Fruit fly (Drosophila melanogaster) whole organism, prepupa: ENCODE measurements around the gene lost.
A peak's percentile ranks its signal among the peaks of the same experiment; 100 is the strongest.

ENCODE experiments used
- Blimp-1 ChIP-seq: fragments of 200-800 bp; sonication (Bioruptor generic); optimal IDR thresholded peaks from 3 replicates; lab custom pipeline; 2017; ENCODE audit warnings: missing biosample characterization, missing genetic modification characterization, mild to moderate bottlenecking, moderate library complexity, missing genetic modification reagents
- CG10669 ChIP-seq: fragments of 200-800 bp; sonication (Bioruptor generic); optimal IDR thresholded peaks from 3 replicates; lab custom pipeline; 2018; ENCODE audit warnings: missing biosample characterization, mild to moderate bottlenecking, missing genetic modification characterization, moderate library complexity
- CG11294 ChIP-seq: fragments of 200-800 bp; sonication (Bioruptor generic); IDR thresholded peaks from 2 replicates; pipeline ENCODE4 v1.3.6; 2022; ENCODE audit warnings: missing biosample characterization, missing genetic modification characterization
- CG11762 ChIP-seq: fragments of 200-800 bp; sonication (Bioruptor generic); optimal IDR thresholded peaks from 3 replicates; lab custom pipeline; 2016; ENCODE audit warnings: missing biosample characterization, missing genetic modification characterization; ENCODE audit not compliant: insufficient read depth
- CG15336 ChIP-seq: fragments of 200-800 bp; sonication (Bioruptor generic); IDR thresholded peaks from 2 replicates; pipeline ENCODE4 v1.3.6; 2022; ENCODE audit warnings: missing biosample characterization, missing genetic modification characterization
- CG1621 ChIP-seq: fragments of 200-800 bp; sonication (Bioruptor generic); optimal IDR thresholded peaks from 3 replicates; lab custom pipeline; 2018; ENCODE audit warnings: missing biosample characterization, mild to moderate bottlenecking, missing genetic modification characterization
- CG16779 ChIP-seq: fragments of 200-800 bp; sonication (Bioruptor generic); optimal IDR thresholded peaks from 3 replicates; lab custom pipeline; 2017; ENCODE audit warnings: missing biosample characterization, mild to moderate bottlenecking, missing genetic modification characterization
- CG3032 ChIP-seq: fragments of 200-800 bp; optimal IDR thresholded peaks from 2 replicates; lab custom pipeline; 2019; ENCODE audit warnings: missing biosample characterization, mild to moderate bottlenecking, missing genetic modification characterization, moderate library complexity
- CG31627 ChIP-seq: fragments of 200-800 bp; sonication (Bioruptor generic); optimal IDR thresholded peaks from 3 replicates; lab custom pipeline; 2016; ENCODE audit warnings: missing biosample characterization, missing genetic modification characterization
- CG3919 ChIP-seq: fragments of 200-800 bp; sonication (Bioruptor generic); optimal IDR thresholded peaks from 3 replicates; lab custom pipeline; 2016; ENCODE audit warnings: missing biosample characterization, missing genetic modification characterization
- CG4318 ChIP-seq: fragments of 200-800 bp; sonication (Bioruptor generic); optimal IDR thresholded peaks from 3 replicates; lab custom pipeline; 2017; ENCODE audit warnings: missing biosample characterization, mild to moderate bottlenecking, missing genetic modification characterization
- CG6163 ChIP-seq: fragments of 200-800 bp; sonication (Bioruptor generic); IDR thresholded peaks from 3 replicates; pipeline ENCODE4 v1.3.6; 2022; ENCODE audit warnings: missing biosample characterization, missing genetic modification characterization
- CG6276 ChIP-seq: fragments of 200-800 bp; sonication (Bioruptor generic); optimal IDR thresholded peaks from 2 replicates; lab custom pipeline; 2017; ENCODE audit warnings: missing biosample characterization, mild to moderate bottlenecking, missing genetic modification characterization
- CG6792 ChIP-seq: fragments of 200-800 bp; sonication (Bioruptor generic); optimal IDR thresholded peaks from 3 replicates; lab custom pipeline; 2016; ENCODE audit warnings: missing biosample characterization, missing genetic modification characterization
- CG6854 ChIP-seq: fragments of 200-800 bp; sonication (Bioruptor generic); optimal IDR thresholded peaks from 2 replicates; lab custom pipeline; 2017; ENCODE audit warnings: missing biosample characterization, mild to moderate bottlenecking, missing genetic modification characterization
- CG7368 ChIP-seq: fragments of 200-800 bp; sonication (Bioruptor generic); optimal IDR thresholded peaks from 3 replicates; lab custom pipeline; 2016; ENCODE audit warnings: missing biosample characterization, missing genetic modification characterization
- CG8119 ChIP-seq: fragments of 200-800 bp; sonication (Bioruptor generic); IDR thresholded peaks from 3 replicates; pipeline ENCODE4 v1.3.6; 2022; ENCODE audit warnings: missing biosample characterization, missing genetic modification characterization
- CG9139 ChIP-seq: fragments of 200-800 bp; sonication (Bioruptor generic); optimal IDR thresholded peaks from 3 replicates; lab custom pipeline; 2017; ENCODE audit warnings: missing biosample characterization, mild to moderate bottlenecking, missing genetic modification characterization
- Eip75B ChIP-seq: fragments of 200-800 bp; sonication (Bioruptor generic); optimal IDR thresholded peaks from 3 replicates; lab custom pipeline; 2016; ENCODE audit warnings: missing biosample characterization, missing genetic modification characterization
- Eip78C ChIP-seq: fragments of 200-800 bp; sonication (Bioruptor generic); peaks from one replicate; lab custom pipeline; 2016; ENCODE audit warnings: missing biosample characterization, missing genetic modification characterization
- Ets21C ChIP-seq: fragments of 200-800 bp; sonication (Bioruptor generic); optimal IDR thresholded peaks from 3 replicates; lab custom pipeline; 2016; ENCODE audit warnings: missing biosample characterization, missing genetic modification characterization
- Ets96B ChIP-seq: fragments of 200-800 bp; optimal IDR thresholded peaks from 2 replicates; lab custom pipeline; 2019; ENCODE audit warnings: missing biosample characterization, mild to moderate bottlenecking, missing genetic modification characterization, moderate library complexity
- Gug ChIP-seq: fragments of 200-800 bp; sonication (Bioruptor generic); IDR thresholded peaks from 2 replicates; pipeline ENCODE4 v1.3.6; 2022; ENCODE audit warnings: missing biosample characterization, missing genetic modification characterization
- Hr39 ChIP-seq: fragments of 200-800 bp; sonication (Bioruptor generic); optimal IDR thresholded peaks from 2 replicates; lab custom pipeline; 2016; ENCODE audit warnings: missing biosample characterization, missing genetic modification characterization
- Lpt ChIP-seq: fragments of 200-800 bp; sonication (Bioruptor generic); optimal IDR thresholded peaks from 3 replicates; lab custom pipeline; 2016; ENCODE audit warnings: missing biosample characterization, missing genetic modification characterization
- OdsH ChIP-seq: fragments of 200-800 bp; sonication (Bioruptor generic); optimal IDR thresholded peaks from 3 replicates; lab custom pipeline; 2016; ENCODE audit warnings: missing biosample characterization, missing genetic modification characterization
- Sox102F ChIP-seq: fragments of 200-800 bp; sonication (Bioruptor generic); optimal IDR thresholded peaks from 2 replicates; lab custom pipeline; 2016; ENCODE audit warnings: missing biosample characterization, mild to moderate bottlenecking, missing genetic modification characterization
- Sox14 ChIP-seq: fragments of 200-800 bp; sonication (Bioruptor generic); optimal IDR thresholded peaks from 3 replicates; lab custom pipeline; 2016; ENCODE audit warnings: missing biosample characterization, missing genetic modification characterization
- Sox15 ChIP-seq: fragments of 200-800 bp; sonication (Bioruptor generic); optimal IDR thresholded peaks from 3 replicates; lab custom pipeline; 2016; ENCODE audit warnings: missing biosample characterization, missing genetic modification characterization
- achi ChIP-seq: fragments of 200-800 bp; sonication (Bioruptor generic); optimal IDR thresholded peaks from 3 replicates; lab custom pipeline; 2016; ENCODE audit warnings: missing biosample characterization, missing genetic modification characterization
- acj6 ChIP-seq: fragments of 200-800 bp; sonication (Bioruptor generic); optimal IDR thresholded peaks from 3 replicates; lab custom pipeline; 2016; ENCODE audit warnings: missing biosample characterization, missing genetic modification characterization
- dac ChIP-seq: fragments of 200-800 bp; sonication (Bioruptor generic); optimal IDR thresholded peaks from 2 replicates; lab custom pipeline; 2017; ENCODE audit warnings: missing biosample characterization, mild to moderate bottlenecking, missing genetic modification characterization
- dsx ChIP-seq: fragments of 200-800 bp; optimal IDR thresholded peaks from 3 replicates; lab custom pipeline; 2019; ENCODE audit warnings: missing biosample characterization, mild to moderate bottlenecking, missing genetic modification characterization, moderate library complexity; ENCODE audit not compliant: poor library complexity, severe bottlenecking
- esn ChIP-seq: fragments of 200-800 bp; sonication (Bioruptor generic); optimal IDR thresholded peaks from 2 replicates; lab custom pipeline; 2016; ENCODE audit warnings: missing biosample characterization, mild to moderate bottlenecking, missing genetic modification characterization, moderate library complexity
- fd85E ChIP-seq: fragments of 200-800 bp; sonication (Bioruptor generic); optimal IDR thresholded peaks from 3 replicates; lab custom pipeline; 2016; ENCODE audit warnings: missing biosample characterization, missing genetic modification characterization
- fkh ChIP-seq: fragments of 200-800 bp; sonication (Bioruptor generic); optimal IDR thresholded peaks from 3 replicates; lab custom pipeline; 2017; ENCODE audit warnings: missing biosample characterization, mild to moderate bottlenecking, missing genetic modification characterization, moderate library complexity
- lz ChIP-seq: fragments of 200-800 bp; sonication (Bioruptor generic); optimal IDR thresholded peaks from 3 replicates; lab custom pipeline; 2016; ENCODE audit warnings: missing biosample characterization, missing genetic modification characterization
- pdm3 ChIP-seq: fragments of 200-800 bp; sonication (Bioruptor generic); optimal IDR thresholded peaks from 3 replicates; lab custom pipeline; 2016; ENCODE audit warnings: missing biosample characterization, missing genetic modification characterization
- salr ChIP-seq, 2 experiments: fragments of 200-800 bp; sonication (Bioruptor generic); optimal IDR thresholded peaks; 3 replicates each; lab custom pipeline; 2016 to 2018; ENCODE audit warnings: missing biosample characterization in 2 of 2, missing genetic modification characterization in 2 of 2, mild to moderate bottlenecking in 1 of 2
- spab ChIP-seq: fragments of 200-800 bp; sonication (Bioruptor generic); optimal IDR thresholded peaks from 2 replicates; lab custom pipeline; 2017; ENCODE audit warnings: missing biosample characterization, mild to moderate bottlenecking, missing genetic modification characterization, missing genetic modification reagents
- svp ChIP-seq: fragments of 200-800 bp; sonication (Bioruptor generic); peaks from one replicate; lab custom pipeline; 2016; ENCODE audit warnings: missing biosample characterization, missing genetic modification characterization
- topi ChIP-seq: fragments of 200-800 bp; sonication (Bioruptor generic); optimal IDR thresholded peaks from 3 replicates; lab custom pipeline; 2016; ENCODE audit warnings: missing biosample characterization, missing genetic modification characterization

Gene lost

DNA sequence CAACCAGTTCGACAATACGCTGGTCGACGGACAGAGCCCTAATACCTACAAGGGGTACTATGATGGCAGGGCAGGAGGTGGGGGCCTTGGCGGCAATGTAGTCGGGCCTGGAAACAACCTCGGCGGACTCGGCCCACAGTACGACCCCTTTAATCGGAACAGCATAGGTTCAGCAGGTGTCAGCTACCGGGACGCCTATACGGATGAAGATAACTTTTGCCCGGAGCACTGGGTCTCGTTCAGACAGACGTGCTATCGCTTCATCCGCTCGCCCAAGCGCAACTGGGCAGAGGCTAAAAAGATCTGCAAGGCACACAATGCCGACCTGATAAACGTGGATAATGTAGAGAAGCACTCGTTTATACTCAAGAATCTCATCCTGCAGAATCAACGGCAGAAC lies 20.7 kb upstream of the lost start:
- TF ChIP-seq achi (GFP tag; lab: Kevin White, UChicago) (no peak), svp (GFP tag; lab: Kevin White, UChicago) (peak; percentile 91), CG9139 (GFP tag; lab: Kevin White, UChicago) (no peak), salr (GFP tag; optimal IDR thresholded peaks at IDR 0.05; lab: Kevin White, UChicago) (no peak), CG10669 (GFP tag; lab: Kevin White, UChicago) (no peak), Sox15 (GFP tag; lab: Kevin White, UChicago) (no peak), Eip75B (GFP tag; lab: Kevin White, UChicago) (no peak)

DNA sequence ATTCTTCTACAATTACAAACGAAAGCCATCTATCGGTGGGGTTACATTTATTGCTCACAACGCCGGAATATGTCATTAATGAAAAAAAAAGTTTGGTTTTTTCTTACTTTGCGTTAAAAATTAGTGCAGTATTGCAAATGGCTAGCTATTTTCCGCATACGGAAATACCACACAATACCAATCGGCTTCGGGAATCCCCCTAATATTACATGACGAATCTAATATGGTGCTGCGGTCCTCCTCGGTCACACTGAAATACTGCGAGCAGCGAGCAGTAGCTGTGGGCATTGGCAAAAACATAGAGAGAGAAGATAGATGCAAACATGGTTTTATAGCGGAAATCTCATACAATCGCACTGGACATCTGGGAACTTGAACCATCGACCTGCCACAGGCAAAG lies 15.4 kb upstream of the lost start, which contains the start of gene tub:
tub (plus strand) TSS at position 253 of the 400 bp plus-strand sequence.
- TF ChIP-seq fkh (GFP tag; lab: Kevin White, UChicago) (no peak), CG1621 (tag; lab: Kevin White, UChicago) (peak; percentile 45), CG11762 (no peak), CG10669 (GFP tag; lab: Kevin White, UChicago) (no peak), CG6163 (GFP tag; lab: Robert Waterston, UW) (peak; percentile 62), CG3032 (peak; percentile 25), CG31627 (peak; percentile 26), lz (GFP tag; lab: Kevin White, UChicago) (peak; percentile 47), Sox102F (GFP tag; lab: Kevin White, UChicago) (no peak), esn (GFP tag; lab: Kevin White, UChicago) (peak; percentile 13), Blimp-1 (GFP tag; lab: Kevin White, UChicago) (no peak), Eip78C (GFP tag; lab: Kevin White, UChicago) (peak; percentile 63), CG6276 (GFP tag; lab: Kevin White, UChicago) (no peak), acj6 (peak; percentile 25), Hr39 (peak; percentile 7), Ets96B (tag; lab: Kevin White, UChicago) (no peak), dac (GFP tag; lab: Kevin White, UChicago) (peak; percentile 22), svp (GFP tag; lab: Kevin White, UChicago) (peak; percentile 84), CG6792 (no peak), topi (GFP tag; lab: Kevin White, UChicago) (peak; percentile 10), spab (GFP tag; lab: Kevin White, UChicago) (no peak), dsx (GFP tag; lab: Kevin White, UChicago) (no peak)

DNA sequence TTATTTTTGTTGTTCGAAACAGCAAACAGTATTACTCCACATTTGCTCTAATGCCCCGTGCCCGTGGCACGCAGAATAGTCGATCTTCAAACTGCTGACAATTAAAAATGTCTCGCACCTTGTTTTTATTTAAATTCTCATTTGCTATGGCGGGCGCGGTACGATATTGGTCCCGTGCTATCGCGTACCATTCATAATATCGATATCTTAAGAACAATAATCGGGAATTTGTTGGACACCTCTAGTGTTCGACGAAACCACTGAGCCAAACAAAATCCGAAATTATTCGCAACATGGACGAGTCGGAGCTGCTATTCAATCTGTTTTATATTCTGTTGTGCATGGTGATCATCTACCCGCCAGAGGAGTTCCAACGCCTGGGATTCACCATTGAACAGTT lies 12.7 kb upstream of the lost start, which contains the start of gene CG14646:
CG14646 (plus strand) TSS at position 234 of the 400 bp plus-strand sequence.
- TF ChIP-seq CG4318 (GFP tag; lab: Kevin White, UChicago) (no peak), dsx (GFP tag; lab: Kevin White, UChicago) (no peak), CG6163 (GFP tag; lab: Robert Waterston, UW) (no peak), achi (GFP tag; lab: Kevin White, UChicago) (no peak), acj6 (no peak), CG15336 (GFP tag; lab: Robert Waterston, UW) (no peak), CG11762 (no peak), CG6792 (no peak), CG10669 (GFP tag; lab: Kevin White, UChicago) (no peak), Sox14 (GFP tag; lab: Kevin White, UChicago) (no peak), CG6276 (GFP tag; lab: Kevin White, UChicago) (no peak), fkh (GFP tag; lab: Kevin White, UChicago) (no peak), CG8119 (GFP tag; lab: Robert Waterston, UW) (0 out of 3 replicates have a peak, but pooled peaks have one; percentile 22), spab (GFP tag; lab: Kevin White, UChicago) (no peak), CG31627 (no peak), Lpt (GFP tag; lab: Kevin White, UChicago) (no peak), CG16779 (tag; lab: Kevin White, UChicago) (no peak), Eip75B (GFP tag; lab: Kevin White, UChicago) (no peak), pdm3 (GFP tag; lab: Kevin White, UChicago) (no peak), Ets21C (GFP tag; lab: Kevin White, UChicago) (no peak), Eip78C (GFP tag; lab: Kevin White, UChicago) (peak; percentile 37), Gug (GFP tag; lab: Robert Waterston, UW) (no peak), CG3919 (no peak), OdsH (no peak), CG6854 (peak; percentile 12), CG7368 (GFP tag; lab: Kevin White, UChicago) (no peak), esn (GFP tag; lab: Kevin White, UChicago) (peak; percentile 17), svp (GFP tag; lab: Kevin White, UChicago) (no peak), CG11294 (GFP tag; lab: Robert Waterston, UW) (no peak), fd85E (GFP tag; lab: Kevin White, UChicago) (no peak)
- TF ChIP-seq, all 60 proteins: peak for 4
